Fruit fly (Drosophila melanogaster) whole organism, prepupa: ENCODE measurements around the gene CG2147.

Source experiments
- Blimp-1 ChIP-seq: fragments of 200-800 bp; sonication (Bioruptor generic); optimal IDR thresholded peaks from 3 replicates; lab custom pipeline; 2017; ENCODE audit warnings: missing biosample characterization, missing genetic modification characterization, mild to moderate bottlenecking, moderate library complexity, missing genetic modification reagents
- CG10669 ChIP-seq: fragments of 200-800 bp; sonication (Bioruptor generic); optimal IDR thresholded peaks from 3 replicates; lab custom pipeline; 2018; ENCODE audit warnings: missing biosample characterization, mild to moderate bottlenecking, missing genetic modification characterization, moderate library complexity
- CG11294 ChIP-seq: fragments of 200-800 bp; sonication (Bioruptor generic); IDR thresholded peaks from 2 replicates; pipeline ENCODE4 v1.3.6; 2022; ENCODE audit warnings: missing biosample characterization, missing genetic modification characterization
- CG11762 ChIP-seq: fragments of 200-800 bp; sonication (Bioruptor generic); optimal IDR thresholded peaks from 3 replicates; lab custom pipeline; 2016; ENCODE audit warnings: missing biosample characterization, missing genetic modification characterization; ENCODE audit not compliant: insufficient read depth
- CG11902 ChIP-seq: fragments of 200-800 bp; sonication (Bioruptor generic); optimal IDR thresholded peaks from 3 replicates; lab custom pipeline; 2016; ENCODE audit warnings: missing biosample characterization, missing genetic modification characterization
- CG15336 ChIP-seq: fragments of 200-800 bp; sonication (Bioruptor generic); IDR thresholded peaks from 2 replicates; pipeline ENCODE4 v1.3.6; 2022; ENCODE audit warnings: missing biosample characterization, missing genetic modification characterization
- CG1621 ChIP-seq: fragments of 200-800 bp; sonication (Bioruptor generic); optimal IDR thresholded peaks from 3 replicates; lab custom pipeline; 2018; ENCODE audit warnings: missing biosample characterization, mild to moderate bottlenecking, missing genetic modification characterization
- CG16779 ChIP-seq: fragments of 200-800 bp; sonication (Bioruptor generic); optimal IDR thresholded peaks from 3 replicates; lab custom pipeline; 2017; ENCODE audit warnings: missing biosample characterization, mild to moderate bottlenecking, missing genetic modification characterization
- CG31627 ChIP-seq: fragments of 200-800 bp; sonication (Bioruptor generic); optimal IDR thresholded peaks from 3 replicates; lab custom pipeline; 2016; ENCODE audit warnings: missing biosample characterization, missing genetic modification characterization
- CG32006 ChIP-seq: fragments of 200-800 bp; sonication (Bioruptor generic); optimal IDR thresholded peaks from 3 replicates; lab custom pipeline; 2017; ENCODE audit warnings: missing biosample characterization, mild to moderate bottlenecking, missing genetic modification characterization
- CG34406 ChIP-seq: fragments of 200-800 bp; sonication (Bioruptor generic); optimal IDR thresholded peaks from 3 replicates; lab custom pipeline; 2016; ENCODE audit warnings: missing biosample characterization, missing genetic modification characterization
- CG3919 ChIP-seq: fragments of 200-800 bp; sonication (Bioruptor generic); optimal IDR thresholded peaks from 3 replicates; lab custom pipeline; 2016; ENCODE audit warnings: missing biosample characterization, missing genetic modification characterization
- CG4318 ChIP-seq: fragments of 200-800 bp; sonication (Bioruptor generic); optimal IDR thresholded peaks from 3 replicates; lab custom pipeline; 2017; ENCODE audit warnings: missing biosample characterization, mild to moderate bottlenecking, missing genetic modification characterization
- CG6163 ChIP-seq: fragments of 200-800 bp; sonication (Bioruptor generic); IDR thresholded peaks from 3 replicates; pipeline ENCODE4 v1.3.6; 2022; ENCODE audit warnings: missing biosample characterization, missing genetic modification characterization
- CG6276 ChIP-seq: fragments of 200-800 bp; sonication (Bioruptor generic); optimal IDR thresholded peaks from 2 replicates; lab custom pipeline; 2017; ENCODE audit warnings: missing biosample characterization, mild to moderate bottlenecking, missing genetic modification characterization
- CG6792 ChIP-seq: fragments of 200-800 bp; sonication (Bioruptor generic); optimal IDR thresholded peaks from 3 replicates; lab custom pipeline; 2016; ENCODE audit warnings: missing biosample characterization, missing genetic modification characterization
- CG6808 ChIP-seq: fragments of 200-800 bp; sonication (Bioruptor generic); optimal IDR thresholded peaks from 3 replicates; lab custom pipeline; 2017; ENCODE audit warnings: missing biosample characterization, missing genetic modification characterization, mild to moderate bottlenecking, moderate library complexity, missing genetic modification reagents
- CG6854 ChIP-seq: fragments of 200-800 bp; sonication (Bioruptor generic); optimal IDR thresholded peaks from 2 replicates; lab custom pipeline; 2017; ENCODE audit warnings: missing biosample characterization, mild to moderate bottlenecking, missing genetic modification characterization
- CG7368 ChIP-seq: fragments of 200-800 bp; sonication (Bioruptor generic); optimal IDR thresholded peaks from 3 replicates; lab custom pipeline; 2016; ENCODE audit warnings: missing biosample characterization, missing genetic modification characterization
- CG8319 ChIP-seq: fragments of 200-800 bp; sonication (Bioruptor generic); optimal IDR thresholded peaks from 3 replicates; lab custom pipeline; 2016; ENCODE audit warnings: missing biosample characterization, missing genetic modification characterization
- Eip78C ChIP-seq: fragments of 200-800 bp; sonication (Bioruptor generic); peaks from one replicate; lab custom pipeline; 2016; ENCODE audit warnings: missing biosample characterization, missing genetic modification characterization
- Eip93F ChIP-seq: fragments of 200-800 bp; sonication (Bioruptor generic); optimal IDR thresholded peaks from 2 replicates; lab custom pipeline; 2016; ENCODE audit warnings: missing biosample characterization, mild to moderate bottlenecking, missing genetic modification characterization
- Ets21C ChIP-seq: fragments of 200-800 bp; sonication (Bioruptor generic); optimal IDR thresholded peaks from 3 replicates; lab custom pipeline; 2016; ENCODE audit warnings: missing biosample characterization, missing genetic modification characterization
- Ets96B ChIP-seq: fragments of 200-800 bp; optimal IDR thresholded peaks from 2 replicates; lab custom pipeline; 2019; ENCODE audit warnings: missing biosample characterization, mild to moderate bottlenecking, missing genetic modification characterization, moderate library complexity
- Hr38 ChIP-seq: sonication (Bioruptor generic); optimal IDR thresholded peaks from 2 replicates; lab custom pipeline; 2016; ENCODE audit warnings: missing biosample characterization, missing genetic modification characterization
- Hr39 ChIP-seq: fragments of 200-800 bp; sonication (Bioruptor generic); optimal IDR thresholded peaks from 2 replicates; lab custom pipeline; 2016; ENCODE audit warnings: missing biosample characterization, missing genetic modification characterization
- Hr4 ChIP-seq: fragments of 200-800 bp; sonication (Bioruptor generic); optimal IDR thresholded peaks from 3 replicates; lab custom pipeline; 2016; ENCODE audit warnings: missing biosample characterization, missing genetic modification characterization
- Lpt ChIP-seq: fragments of 200-800 bp; sonication (Bioruptor generic); optimal IDR thresholded peaks from 3 replicates; lab custom pipeline; 2016; ENCODE audit warnings: missing biosample characterization, missing genetic modification characterization
- Met ChIP-seq: fragments of 200-800 bp; sonication (Bioruptor generic); optimal IDR thresholded peaks from 3 replicates; lab custom pipeline; 2016; ENCODE audit warnings: missing biosample characterization, missing genetic modification characterization
- OdsH ChIP-seq: fragments of 200-800 bp; sonication (Bioruptor generic); optimal IDR thresholded peaks from 3 replicates; lab custom pipeline; 2016; ENCODE audit warnings: missing biosample characterization, missing genetic modification characterization
- Smox ChIP-seq: fragments of 200-800 bp; sonication (Bioruptor generic); optimal IDR thresholded peaks from 3 replicates; lab custom pipeline; 2016; ENCODE audit warnings: missing biosample characterization, missing genetic modification characterization
- Sox102F ChIP-seq: fragments of 200-800 bp; sonication (Bioruptor generic); optimal IDR thresholded peaks from 2 replicates; lab custom pipeline; 2016; ENCODE audit warnings: missing biosample characterization, mild to moderate bottlenecking, missing genetic modification characterization
- achi ChIP-seq: fragments of 200-800 bp; sonication (Bioruptor generic); optimal IDR thresholded peaks from 3 replicates; lab custom pipeline; 2016; ENCODE audit warnings: missing biosample characterization, missing genetic modification characterization
- acj6 ChIP-seq: fragments of 200-800 bp; sonication (Bioruptor generic); optimal IDR thresholded peaks from 3 replicates; lab custom pipeline; 2016; ENCODE audit warnings: missing biosample characterization, missing genetic modification characterization
- dac ChIP-seq: fragments of 200-800 bp; sonication (Bioruptor generic); optimal IDR thresholded peaks from 2 replicates; lab custom pipeline; 2017; ENCODE audit warnings: missing biosample characterization, mild to moderate bottlenecking, missing genetic modification characterization
- eg ChIP-seq: fragments of 200-800 bp; sonication (Bioruptor generic); IDR thresholded peaks from 3 replicates; pipeline ENCODE4 v1.3.6; 2022; ENCODE audit warnings: missing biosample characterization, missing genetic modification characterization
- fd59A ChIP-seq: fragments of 200-800 bp; sonication (Bioruptor generic); optimal IDR thresholded peaks from 2 replicates; lab custom pipeline; 2017; ENCODE audit warnings: missing biosample characterization, mild to moderate bottlenecking, missing genetic modification characterization, missing genetic modification reagents
- fd85E ChIP-seq: fragments of 200-800 bp; sonication (Bioruptor generic); optimal IDR thresholded peaks from 3 replicates; lab custom pipeline; 2016; ENCODE audit warnings: missing biosample characterization, missing genetic modification characterization
- fkh ChIP-seq: fragments of 200-800 bp; sonication (Bioruptor generic); optimal IDR thresholded peaks from 3 replicates; lab custom pipeline; 2017; ENCODE audit warnings: missing biosample characterization, mild to moderate bottlenecking, missing genetic modification characterization, moderate library complexity
- net ChIP-seq: fragments of 200-800 bp; sonication (Bioruptor generic); optimal IDR thresholded peaks from 3 replicates; lab custom pipeline; 2016; ENCODE audit warnings: missing biosample characterization, missing genetic modification characterization
- pdm3 ChIP-seq: fragments of 200-800 bp; sonication (Bioruptor generic); optimal IDR thresholded peaks from 3 replicates; lab custom pipeline; 2016; ENCODE audit warnings: missing biosample characterization, missing genetic modification characterization
- salr ChIP-seq, 2 experiments: fragments of 200-800 bp; sonication (Bioruptor generic); optimal IDR thresholded peaks; 3 replicates each; lab custom pipeline; 2016 to 2018; ENCODE audit warnings: missing biosample characterization in 2 of 2, missing genetic modification characterization in 2 of 2, mild to moderate bottlenecking in 1 of 2
- ss ChIP-seq, 2 experiments: fragments of 200-800 bp; sonication (Bioruptor generic); optimal IDR thresholded peaks; 2 replicates in 1 of 2; 3 replicates in 1 of 2; lab custom pipeline; 2017 to 2018; ENCODE audit warnings: mild to moderate bottlenecking in 2 of 2, missing biosample characterization in 2 of 2, missing genetic modification characterization in 2 of 2, moderate library complexity in 1 of 2
- vri ChIP-seq: fragments of 200-800 bp; sonication (Bioruptor generic); optimal IDR thresholded peaks from 3 replicates; lab custom pipeline; 2016; ENCODE audit warnings: missing biosample characterization, mild to moderate bottlenecking, missing genetic modification characterization

CG2147 gene

DNA sequence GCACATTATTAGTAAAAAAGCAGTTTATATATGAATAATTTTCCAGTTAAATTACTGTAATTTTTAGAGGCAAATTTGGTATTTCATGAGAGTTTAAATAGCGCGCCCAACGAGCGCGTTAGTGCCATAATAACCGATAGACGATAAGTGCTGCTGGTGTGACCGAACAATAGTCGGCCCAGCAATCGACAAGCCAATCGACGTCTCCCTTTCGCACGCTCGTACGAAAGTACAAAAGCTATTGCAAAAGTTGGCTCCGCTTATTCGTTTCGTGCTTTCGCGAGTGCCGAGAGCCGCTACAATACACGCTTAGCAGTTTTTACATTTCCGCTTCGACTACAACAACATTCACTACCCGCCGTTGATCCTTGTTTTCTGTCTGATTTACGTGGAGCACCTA lies 1.8 kb downstream of the CG2147 start, which contains the start of gene Trxr1 (continued):
- TF ChIP-seq CG1621 (tag; lab: Kevin White, UChicago) (peak; percentile 5), acj6 (GFP tag; lab: Kevin White, UChicago) (no peak), CG6808 (no peak)

DNA sequence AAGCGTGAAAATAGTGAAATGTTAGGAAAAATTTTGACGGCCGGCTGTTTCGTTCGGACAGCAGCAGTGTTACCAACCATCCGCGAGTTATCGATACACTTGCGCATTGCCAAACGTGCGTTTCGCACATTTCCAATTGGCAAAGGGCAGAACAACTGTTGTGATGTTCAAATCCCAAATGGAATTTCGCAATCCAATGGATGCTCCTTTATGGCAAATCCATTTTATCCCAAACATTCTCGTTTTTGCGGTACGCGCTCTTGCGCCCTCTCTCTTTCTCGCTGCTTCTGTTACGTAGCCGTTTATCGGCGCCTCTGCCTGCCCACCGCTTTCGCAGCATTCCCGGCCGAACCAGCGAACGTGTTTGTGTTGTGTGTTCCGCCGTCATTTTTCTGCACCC lies 2.8 kb downstream of the CG2147 start:
- TF ChIP-seq vri (GFP tag; lab: Kevin White, UChicago) (peak; percentile 65), CG11762 (GFP tag; lab: Kevin White, UChicago) (no peak), Smox (GFP tag; lab: Kevin White, UChicago) (no peak), CG8319 (GFP tag; lab: Kevin White, UChicago) (no peak), CG11902 (GFP tag; lab: Kevin White, UChicago) (no peak)

DNA sequence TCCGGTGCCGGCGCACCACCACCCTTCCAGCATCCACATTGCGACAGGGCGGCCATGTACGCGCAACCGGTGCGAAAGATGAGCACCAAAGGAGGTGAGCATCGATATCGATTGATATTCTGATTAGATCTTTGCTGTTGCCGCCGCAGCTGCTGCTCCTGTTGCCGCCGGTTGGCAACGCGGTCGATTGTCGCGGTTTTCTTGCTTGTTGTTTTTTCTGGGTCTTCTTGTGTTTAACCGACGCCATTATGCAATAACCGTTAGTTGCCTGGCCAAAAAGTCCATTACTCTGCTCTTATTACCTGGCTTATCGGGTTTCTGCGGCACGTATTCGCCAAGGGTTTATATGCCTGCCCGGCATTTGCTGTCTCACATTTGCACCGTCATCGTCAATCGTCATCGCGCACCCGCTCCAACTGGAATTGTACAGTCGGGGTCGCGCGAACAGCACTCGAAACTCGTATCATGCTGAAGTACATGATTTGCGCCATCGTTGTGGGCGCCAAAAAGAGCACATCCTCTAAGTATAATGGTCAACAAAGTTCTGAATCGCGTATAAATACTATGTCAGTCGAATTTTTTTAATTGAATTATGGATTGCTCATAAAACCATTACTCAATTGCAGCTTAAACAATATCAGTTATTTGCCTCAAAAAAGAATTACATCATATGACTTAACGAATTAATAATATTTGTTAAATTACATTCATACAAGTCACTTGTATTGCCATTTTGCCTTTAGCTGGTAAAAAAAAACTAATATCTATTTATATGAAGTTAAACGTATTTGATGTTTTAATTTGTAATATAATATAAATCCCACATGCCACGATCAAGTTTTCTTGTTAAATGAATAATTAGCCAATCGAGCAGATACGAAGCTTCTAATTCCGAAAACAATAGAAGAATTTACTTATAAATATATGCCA lies 3.7 kb downstream of the CG2147 start, which contains the start of gene sni:
sni (minus strand) TSS at position 51 of the 930 bp plus-strand sequence.
- TF ChIP-seq Hr4: no peak
- peak; percentile 48 for TF ChIP-seq acj6 (GFP tag; lab: Kevin White, UChicago)
- peak; percentile 53 for TF ChIP-seq CG3919 (GFP tag; lab: Kevin White, UChicago)
- TF ChIP-seq Eip78C (GFP tag; lab: Kevin White, UChicago): peak; percentile 92
- TF ChIP-seq pdm3 (GFP tag; lab: Kevin White, UChicago): peak; percentile 54
- TF ChIP-seq Met (GFP tag; lab: Kevin White, UChicago): peak; percentile 63
- peak; percentile 50 for TF ChIP-seq CG34406 (GFP tag; lab: Kevin White, UChicago)
- no peak for TF ChIP-seq CG6276 (GFP tag; lab: Kevin White, UChicago)
- TF ChIP-seq CG15336: peak; percentile 45; the same call in 1 of the 2 replicates
- no peak for TF ChIP-seq Eip93F (GFP tag; lab: Kevin White, UChicago)
- TF ChIP-seq CG6792 (GFP tag; lab: Kevin White, UChicago): peak; percentile 58
- no peak for TF ChIP-seq Hr38
- TF ChIP-seq CG11294 (GFP tag; lab: Robert Waterston, UW): no peak
- TF ChIP-seq Ets21C (GFP tag; lab: Kevin White, UChicago): peak; percentile 35
- peak; percentile 65 for TF ChIP-seq CG32006
- peak; percentile 59 for TF ChIP-seq Smox (GFP tag; lab: Kevin White, UChicago)
- TF ChIP-seq CG31627 (GFP tag; lab: Kevin White, UChicago): peak; percentile 66
- TF ChIP-seq CG6163 (GFP tag; lab: Robert Waterston, UW): peak; percentile 50; the same call in 2 of the 3 replicates
- no peak for TF ChIP-seq fkh (GFP tag; lab: Kevin White, UChicago)
- TF ChIP-seq ss (GFP tag; optimal IDR thresholded peaks at IDR 0.05; lab: Kevin White, UChicago): peak in 1 of 2 experiments; percentile 14
- no peak for TF ChIP-seq CG6854 (GFP tag; lab: Kevin White, UChicago)
- TF ChIP-seq achi (GFP tag; lab: Kevin White, UChicago): peak; percentile 49
- peak; percentile 54 for TF ChIP-seq Hr39 (GFP tag; lab: Kevin White, UChicago)
- no peak for TF ChIP-seq CG4318
- TF ChIP-seq CG8319 (GFP tag; lab: Kevin White, UChicago): no peak
- peak; percentile 63 for TF ChIP-seq Sox102F (GFP tag; lab: Kevin White, UChicago)
- peak; percentile 23 for TF ChIP-seq CG11902 (GFP tag; lab: Kevin White, UChicago)
- peak; percentile 48; the same call in 1 of the 3 replicates for TF ChIP-seq eg (GFP tag; lab: Robert Waterston, UW)
- peak; percentile 8 for TF ChIP-seq CG7368 (GFP tag; lab: Kevin White, UChicago)
- no peak for TF ChIP-seq dac (GFP tag; lab: Kevin White, UChicago)
- TF ChIP-seq Blimp-1 (GFP tag; lab: Kevin White, UChicago): peak; percentile 6
- TF ChIP-seq Lpt (GFP tag; lab: Kevin White, UChicago): no peak
- TF ChIP-seq fd59A (GFP tag; lab: Kevin White, UChicago): no peak
- TF ChIP-seq OdsH (GFP tag; lab: Kevin White, UChicago): no peak
- TF ChIP-seq CG10669 (GFP tag; lab: Kevin White, UChicago): peak; percentile 42
- TF ChIP-seq salr (GFP tag; optimal IDR thresholded peaks at IDR 0.05; lab: Kevin White, UChicago): no peak
- TF ChIP-seq CG6808: peak; percentile 4
- no peak for TF ChIP-seq CG1621 (tag; lab: Kevin White, UChicago)
- peak; percentile 28 for TF ChIP-seq net (GFP tag; lab: Kevin White, UChicago)
- TF ChIP-seq fd85E (GFP tag; lab: Kevin White, UChicago): no peak
- peak; percentile 45 for TF ChIP-seq Ets96B
- peak; percentile 13 for TF ChIP-seq CG16779 (tag; lab: Kevin White, UChicago)
